Worm (Caenorhabditis elegans) whole organism, L2 larva: Measurements from ENCODE around the gene elb-1.

ENCODE experiments used
- alr-1 ChIP-seq: fragments of 150-350 bp; optimal IDR thresholded peaks from 2 replicates; lab custom pipeline; 2014; ENCODE audit warnings: missing biosample characterization, missing genetic modification characterization
- ceh-82 ChIP-seq: fragments of 150-350 bp; optimal IDR thresholded peaks from 2 replicates; lab custom pipeline; 2014; ENCODE audit warnings: missing biosample characterization, missing genetic modification characterization
- lin-39 ChIP-seq: fragments of 150-350 bp; optimal IDR thresholded peaks from 2 replicates; lab custom pipeline; 2014; ENCODE audit warnings: missing biosample characterization, missing genetic modification reagents, missing genetic modification characterization
- mdl-1 ChIP-seq, 2 experiments: fragments of 150-350 bp in 1 of 2; sonication (generic microtip) in 1 of 2; optimal IDR thresholded peaks; 2 replicates each; lab custom pipeline; 2017; ENCODE audit warnings: missing biosample characterization in 2 of 2, missing genetic modification characterization in 2 of 2
- nhr-25 ChIP-seq: fragments of 150-350 bp; sonication (generic microtip); optimal IDR thresholded peaks from 3 replicates; lab custom pipeline; 2014; ENCODE audit warnings: missing biosample characterization, missing genetic modification characterization
- snpc-4 ChIP-seq: fragments of 150-350 bp; optimal IDR thresholded peaks from 2 replicates; lab custom pipeline; 2014; ENCODE audit warnings: missing biosample characterization, missing genetic modification characterization
- unc-62 ChIP-seq: fragments of 150-350 bp; optimal IDR thresholded peaks from 2 replicates; lab custom pipeline; 2014; ENCODE audit warnings: missing biosample characterization, missing genetic modification reagents, missing genetic modification characterization
- ztf-11 ChIP-seq: sonication (generic microtip); optimal IDR thresholded peaks from 2 replicates; lab custom pipeline; 2017; ENCODE audit warnings: missing biosample characterization, missing genetic modification characterization

DNA sequence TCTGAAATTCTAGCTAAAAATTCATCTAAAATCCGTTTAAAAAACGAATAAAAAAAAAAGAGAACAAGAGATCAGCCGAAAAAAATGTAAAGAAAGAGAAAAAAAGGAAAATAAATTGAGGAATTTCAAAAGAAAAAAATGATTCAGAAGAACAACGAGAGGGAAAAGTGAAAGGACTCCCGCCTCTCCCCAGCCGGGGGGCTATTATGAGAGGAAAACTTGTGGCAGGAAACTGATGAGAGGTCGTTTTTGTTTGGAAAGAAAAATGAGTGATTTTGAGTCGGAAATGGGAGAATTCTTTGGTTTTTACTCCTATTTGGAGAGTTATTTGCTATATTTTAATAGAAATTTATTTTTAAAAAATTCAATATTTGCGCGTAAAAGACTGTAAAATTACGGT, 22.9 kb upstream of the elb-1 start:
- TF ChIP-seq snpc-4 (tag; lab: Kevin White, UChicago), result no peak
- TF ChIP-seq ztf-11 (tag; lab: Kevin White, UChicago), result no peak
- no peak for TF ChIP-seq nhr-25
- TF ChIP-seq alr-1 (tag; lab: Kevin White, UChicago), result no peak
- no peak for TF ChIP-seq unc-62 (GFP tag; lab: Kevin White, UChicago)
- no peak for TF ChIP-seq ceh-82 (tag; lab: Kevin White, UChicago)
- TF ChIP-seq lin-39 (tag; lab: Kevin White, UChicago), result no peak
- TF ChIP-seq mdl-1 (tag; optimal IDR thresholded peaks at IDR 0.05; lab: Kevin White, UChicago), result no peak
